Worm (Caenorhabditis elegans): ENCODE results near the gene F44B9.2.

Gene F44B9.2

ce11 chrIII:8020823-8021332, 1.4 kb upstream of the F44B9.2 start, which contains the start of gene lin-36:
TSS of gene lin-36 (minus strand) at chrIII:8020873.
- TF ChIP-seq hmg-11 (tag; optimal IDR thresholded peaks at IDR 0.05), result peak; percentile 86
- TF ChIP-seq tbx-2 (tag; optimal IDR thresholded peaks at IDR 0.05), result peak; percentile 52
- TF ChIP-seq elt-2 (tag; optimal IDR thresholded peaks at IDR 0.05), result peak; percentile 46
- no peak for TF ChIP-seq fkh-2 (tag; optimal IDR thresholded peaks at IDR 0.05)
- TF ChIP-seq skn-1 (tag; optimal IDR thresholded peaks at IDR 0.05), result peak; percentile 34
- TF ChIP-seq unc-39 (tag; optimal IDR thresholded peaks at IDR 0.05), result no peak
- peak; percentile 7 for TF ChIP-seq pqm-1 (tag; optimal IDR thresholded peaks at IDR 0.05)
- TF ChIP-seq egl-5 (tag; optimal IDR thresholded peaks at IDR 0.05), result no peak
- TF ChIP-seq mml-1 (tag; optimal IDR thresholded peaks at IDR 0.05), result no peak
- no peak for TF ChIP-seq ceh-16 (tag; optimal IDR thresholded peaks at IDR 0.05)
- peak; percentile 58 for TF ChIP-seq nhr-43 (tag; optimal IDR thresholded peaks at IDR 0.05; ENCODE audit: poor library complexity, severe bottlenecking)
- peak; percentile 64 for TF ChIP-seq lsy-12 (tag; optimal IDR thresholded peaks at IDR 0.05)
- TF ChIP-seq R02D3.7 (tag; optimal IDR thresholded peaks at IDR 0.05), result peak; percentile 63
- peak; percentile 82 for TF ChIP-seq lin-39 (tag; optimal IDR thresholded peaks at IDR 0.05)
- TF ChIP-seq fkh-10 (GFP tag; optimal IDR thresholded peaks at IDR 0.05), result no peak
- TF ChIP-seq nfya-1 (tag; optimal IDR thresholded peaks at IDR 0.05; ENCODE audit: insufficient read depth), result peak; percentile 86
- TF ChIP-seq nhr-11 (tag; optimal IDR thresholded peaks at IDR 0.05), result no peak
- no peak for TF ChIP-seq zag-1 (tag; optimal IDR thresholded peaks at IDR 0.05)
- no peak for TF ChIP-seq unc-62 (GFP tag; optimal IDR thresholded peaks at IDR 0.05)
- TF ChIP-seq nhr-25 (tag; optimal IDR thresholded peaks at IDR 0.05), result peak; percentile 90
- no peak for TF ChIP-seq egl-27 (tag; optimal IDR thresholded peaks at IDR 0.05)
- peak; percentile 45 for TF ChIP-seq jun-1 (tag; optimal IDR thresholded peaks at IDR 0.05)
- TF ChIP-seq nhr-23 (tag; optimal IDR thresholded peaks at IDR 0.05), result peak; percentile 89
- peak; percentile 64 for TF ChIP-seq snpc-4 (tag; optimal IDR thresholded peaks at IDR 0.05)
- peak; percentile 74 for TF ChIP-seq sea-2 (GFP tag; optimal IDR thresholded peaks at IDR 0.05)
- TF ChIP-seq lin-15B (tag; optimal IDR thresholded peaks at IDR 0.05), result peak; percentile 85
- peak; percentile 92 for TF ChIP-seq ceh-28 (tag; optimal IDR thresholded peaks at IDR 0.05)
- peak; percentile 84 for TF ChIP-seq pha-4 (tag; optimal IDR thresholded peaks at IDR 0.05)
- TF ChIP-seq nhr-67 (tag; optimal IDR thresholded peaks at IDR 0.05), result no peak
- TF ChIP-seq nhr-77 (tag; optimal IDR thresholded peaks at IDR 0.05), result no peak

ce11 chrIII:8027942-8028341, 5.7 kb downstream of the F44B9.2 start, which contains the start of gene mdt-30:
TSS of gene mdt-30 (minus strand) at chrIII:8028042.
- TF ChIP-seq pha-4 (tag; optimal IDR thresholded peaks at IDR 0.05) (no peak), ama-1 (optimal IDR thresholded peaks at IDR 0.05) (no peak), hmg-11 (tag; optimal IDR thresholded peaks at IDR 0.05) (no peak), elt-3 (tag; optimal IDR thresholded peaks at IDR 0.05) (no peak), nhr-76 (tag; optimal IDR thresholded peaks at IDR 0.05) (no peak), ztf-4 (tag; optimal IDR thresholded peaks at IDR 0.05) (no peak), lin-39 (tag; optimal IDR thresholded peaks at IDR 0.05) (no peak), fkh-2 (tag; optimal IDR thresholded peaks at IDR 0.05) (no peak), ceh-82 (tag; optimal IDR thresholded peaks at IDR 0.05) (no peak), egl-5 (tag; optimal IDR thresholded peaks at IDR 0.05) (no peak), tbx-2 (tag; optimal IDR thresholded peaks at IDR 0.05) (no peak), nhr-77 (tag; optimal IDR thresholded peaks at IDR 0.05) (no peak), unc-39 (tag; optimal IDR thresholded peaks at IDR 0.05) (no peak), nfya-1 (tag; optimal IDR thresholded peaks at IDR 0.05; ENCODE audit: insufficient read depth) (no peak), ceh-28 (tag; optimal IDR thresholded peaks at IDR 0.05) (no peak), nhr-43 (tag; optimal IDR thresholded peaks at IDR 0.05; ENCODE audit: poor library complexity, severe bottlenecking) (no peak), nhr-23 (tag; optimal IDR thresholded peaks at IDR 0.05) (no peak), fkh-10 (GFP tag; optimal IDR thresholded peaks at IDR 0.05) (no peak), nhr-28 (tag; optimal IDR thresholded peaks at IDR 0.05) (no peak)

- TF ChIP-seq nhr-25 (tag; optimal IDR thresholded peaks at IDR 0.05) (peak; percentile 73), nhr-43 (tag; optimal IDR thresholded peaks at IDR 0.05; ENCODE audit: poor library complexity, severe bottlenecking) (peak; percentile 62), nfya-1 (tag; optimal IDR thresholded peaks at IDR 0.05; ENCODE audit: insufficient read depth) (peak; percentile 79), hmg-11 (tag; optimal IDR thresholded peaks at IDR 0.05) (peak; percentile 32), lsy-12 (tag; optimal IDR thresholded peaks at IDR 0.05) (peak; percentile 21), ceh-82 (tag; optimal IDR thresholded peaks at IDR 0.05) (no peak), unc-62 (GFP tag; optimal IDR thresholded peaks at IDR 0.05) (no peak), ztf-11 (tag; optimal IDR thresholded peaks at IDR 0.05) (no peak), mdl-1 (tag; optimal IDR thresholded peaks at IDR 0.05) (no peak), nhr-12 (tag; optimal IDR thresholded peaks at IDR 0.05) (no peak), daf-12 (tag; optimal IDR thresholded peaks at IDR 0.05) (no peak), eor-1 (tag; optimal IDR thresholded peaks at IDR 0.05) (no peak), egl-27 (tag; optimal IDR thresholded peaks at IDR 0.05) (no peak), fkh-2 (tag; optimal IDR thresholded peaks at IDR 0.05) (no peak), sea-2 (GFP tag; optimal IDR thresholded peaks at IDR 0.05) (no peak), tbx-2 (tag; optimal IDR thresholded peaks at IDR 0.05) (no peak), nhr-237 (tag; optimal IDR thresholded peaks at IDR 0.05) (no peak), ama-1 (optimal IDR thresholded peaks at IDR 0.05) (peak; percentile 22), nhr-76 (tag; optimal IDR thresholded peaks at IDR 0.05) (no peak), lin-39 (tag; optimal IDR thresholded peaks at IDR 0.05) (peak; percentile 37), elt-3 (tag; optimal IDR thresholded peaks at IDR 0.05) (no peak), lin-15B (tag; optimal IDR thresholded peaks at IDR 0.05) (peak; percentile 87), nhr-11 (tag; optimal IDR thresholded peaks at IDR 0.05) (no peak), nhr-77 (tag; optimal IDR thresholded peaks at IDR 0.05) (no peak), egl-5 (tag; optimal IDR thresholded peaks at IDR 0.05) (no peak), pqm-1 (tag; optimal IDR thresholded peaks at IDR 0.05) (no peak), aly-2 (tag; optimal IDR thresholded peaks at IDR 0.05) (no peak), nhr-23 (tag; optimal IDR thresholded peaks at IDR 0.05) (peak; percentile 82), ceh-16 (tag; optimal IDR thresholded peaks at IDR 0.05) (no peak), jun-1 (tag; optimal IDR thresholded peaks at IDR 0.05) (no peak), nhr-67 (tag; optimal IDR thresholded peaks at IDR 0.05) (no peak), ZK546.5 (tag; optimal IDR thresholded peaks at IDR 0.05) (no peak), ceh-28 (tag; optimal IDR thresholded peaks at IDR 0.05) (no peak), unc-39 (tag; optimal IDR thresholded peaks at IDR 0.05) (no peak)
Observed at ce11 chrIII:8029487-8029886, 7.2 kb downstream of the F44B9.2 start, which contains the start of gene F44B9.8. TSS of gene F44B9.8 (minus strand) at chrIII:8029649.

Data from whole organism, L3 larva.